Fruit fly (Drosophila melanogaster) whole organism, prepupa: ENCODE measurements around the gene U2af38.

Experiments
- CG3919 ChIP-seq: fragments of 200-800 bp; sonication (Bioruptor generic); optimal IDR thresholded peaks from 3 replicates; lab custom pipeline; 2016; ENCODE audit warnings: missing biosample characterization, missing genetic modification characterization
- CG6276 ChIP-seq: fragments of 200-800 bp; sonication (Bioruptor generic); optimal IDR thresholded peaks from 2 replicates; lab custom pipeline; 2017; ENCODE audit warnings: missing biosample characterization, mild to moderate bottlenecking, missing genetic modification characterization
- CG6808 ChIP-seq: fragments of 200-800 bp; sonication (Bioruptor generic); optimal IDR thresholded peaks from 3 replicates; lab custom pipeline; 2017; ENCODE audit warnings: missing biosample characterization, missing genetic modification characterization, mild to moderate bottlenecking, moderate library complexity, missing genetic modification reagents
- CG8119 ChIP-seq: fragments of 200-800 bp; sonication (Bioruptor generic); IDR thresholded peaks from 3 replicates; pipeline ENCODE4 v1.3.6; 2022; ENCODE audit warnings: missing biosample characterization, missing genetic modification characterization
- Eip75B ChIP-seq: fragments of 200-800 bp; sonication (Bioruptor generic); optimal IDR thresholded peaks from 3 replicates; lab custom pipeline; 2016; ENCODE audit warnings: missing biosample characterization, missing genetic modification characterization
- Ets96B ChIP-seq: fragments of 200-800 bp; optimal IDR thresholded peaks from 2 replicates; lab custom pipeline; 2019; ENCODE audit warnings: missing biosample characterization, mild to moderate bottlenecking, missing genetic modification characterization, moderate library complexity
- Lpt ChIP-seq: fragments of 200-800 bp; sonication (Bioruptor generic); optimal IDR thresholded peaks from 3 replicates; lab custom pipeline; 2016; ENCODE audit warnings: missing biosample characterization, missing genetic modification characterization
- Met ChIP-seq: fragments of 200-800 bp; sonication (Bioruptor generic); optimal IDR thresholded peaks from 3 replicates; lab custom pipeline; 2016; ENCODE audit warnings: missing biosample characterization, missing genetic modification characterization
- Sox14 ChIP-seq: fragments of 200-800 bp; sonication (Bioruptor generic); optimal IDR thresholded peaks from 3 replicates; lab custom pipeline; 2016; ENCODE audit warnings: missing biosample characterization, missing genetic modification characterization
- eg ChIP-seq: fragments of 200-800 bp; sonication (Bioruptor generic); IDR thresholded peaks from 3 replicates; pipeline ENCODE4 v1.3.6; 2022; ENCODE audit warnings: missing biosample characterization, missing genetic modification characterization
- net ChIP-seq: fragments of 200-800 bp; sonication (Bioruptor generic); optimal IDR thresholded peaks from 3 replicates; lab custom pipeline; 2016; ENCODE audit warnings: missing biosample characterization, missing genetic modification characterization
- svp ChIP-seq: fragments of 200-800 bp; sonication (Bioruptor generic); peaks from one replicate; lab custom pipeline; 2016; ENCODE audit warnings: missing biosample characterization, missing genetic modification characterization

- TF ChIP-seq Met (GFP tag; lab: Kevin White, UChicago): no peak
- TF ChIP-seq CG6808 (GFP tag; lab: Kevin White, UChicago): no peak
- no peak for TF ChIP-seq CG6276 (GFP tag; lab: Kevin White, UChicago)
- TF ChIP-seq net (GFP tag; lab: Kevin White, UChicago): no peak
- 0 out of 3 replicates have a peak, but pooled peaks have one; percentile 35 for TF ChIP-seq eg (GFP tag; lab: Robert Waterston, UW)
- peak; percentile 43 for TF ChIP-seq Sox14 (GFP tag; lab: Kevin White, UChicago)
- no peak for TF ChIP-seq Lpt (GFP tag; lab: Kevin White, UChicago)
- no peak for TF ChIP-seq CG8119
- peak; percentile 85 for TF ChIP-seq svp
- TF ChIP-seq CG3919: no peak
- no peak for TF ChIP-seq Eip75B (GFP tag; lab: Kevin White, UChicago)
- TF ChIP-seq Ets96B: peak; percentile 3
Observed at dm6 chr2L:283071-283482, 11.4 kb downstream of the U2af38 start, which contains the start of gene CG11601.
